Fruit fly (Drosophila melanogaster) whole organism, embryonic: ENCODE measurements around the gene CG17738.

Experiments
- CG10209 ChIP-seq: fragments of 200-800 bp; sonication (Bioruptor generic); optimal IDR thresholded peaks from 3 replicates; lab custom pipeline; 2017; ENCODE audit warnings: missing biosample characterization, mild to moderate bottlenecking, missing genetic modification characterization, missing genetic modification reagents
- CG13287 ChIP-seq: fragments of 200-800 bp; sonication (Bioruptor generic); IDR thresholded peaks from 2 replicates; pipeline ENCODE4 v1.3.6; 2022; ENCODE audit warnings: missing biosample characterization, missing genetic modification characterization; ENCODE audit not compliant: partially characterized antibody
- CG14050 ChIP-seq: fragments of 200-800 bp; sonication (Bioruptor generic); IDR thresholded peaks from 3 replicates; pipeline ENCODE4 v1.3.6; 2022; ENCODE audit warnings: missing biosample characterization, missing genetic modification characterization
- CG1603 ChIP-seq: fragments of 200-800 bp; sonication (Bioruptor generic); optimal IDR thresholded peaks from 2 replicates; lab custom pipeline; 2019; ENCODE audit warnings: missing biosample characterization, mild to moderate bottlenecking, missing genetic modification characterization, moderate library complexity
- CG1832 ChIP-seq: fragments of 200-800 bp; sonication (Bioruptor generic); optimal IDR thresholded peaks from 2 replicates; lab custom pipeline; 2017; ENCODE audit warnings: missing biosample characterization, mild to moderate bottlenecking, missing genetic modification characterization, inconsistent platforms
- CG2199 ChIP-seq: fragments of 200-800 bp; sonication (Bioruptor generic); IDR thresholded peaks from 3 replicates; pipeline ENCODE4 v1.3.6; 2022; ENCODE audit warnings: missing biosample characterization, missing genetic modification characterization
- CG34376 ChIP-seq: fragments of 200-800 bp; sonication (Bioruptor generic); optimal IDR thresholded peaks from 2 replicates; lab custom pipeline; 2018; ENCODE audit warnings: missing biosample characterization, mild to moderate bottlenecking, missing genetic modification characterization
- CG4360 ChIP-seq: fragments of 200-800 bp; sonication (Bioruptor generic); IDR thresholded peaks from 2 replicates; pipeline ENCODE4 v1.3.6; 2022; ENCODE audit warnings: missing biosample characterization, missing genetic modification characterization
- CG43689 ChIP-seq: fragments of 200-800 bp; sonication (Bioruptor generic); IDR thresholded peaks from 2 replicates; pipeline ENCODE4 v1.3.6; 2022; ENCODE audit warnings: missing biosample characterization, missing genetic modification characterization
- CG6175 ChIP-seq: fragments of 200-800 bp; sonication (Bioruptor generic); IDR thresholded peaks from 3 replicates; pipeline ENCODE4 v1.3.6; 2022; ENCODE audit warnings: missing biosample characterization, missing genetic modification characterization
- CG8290 ChIP-seq, 3 experiments: fragments of 200-800 bp; sonication (Bioruptor generic); optimal IDR thresholded peaks; 2 replicates each; lab custom pipeline; 2016 to 2019; ENCODE audit warnings: missing biosample characterization in 3 of 3, missing genetic modification characterization in 3 of 3, mild to moderate bottlenecking in 2 of 3, moderate library complexity in 1 of 3
- CTCF ChIP-seq: fragments of 200-800 bp; sonication (Bioruptor generic); optimal IDR thresholded peaks from 2 replicates; lab custom pipeline; 2017; ENCODE audit warnings: missing biosample characterization, mild to moderate bottlenecking, missing genetic modification characterization, moderate library complexity
- Deaf1 ChIP-seq: fragments of 200-800 bp; optimal IDR thresholded peaks from 3 replicates; lab custom pipeline; 2019; ENCODE audit warnings: missing biosample characterization, mild to moderate bottlenecking, missing genetic modification characterization, moderate library complexity
- Hr78 ChIP-seq, 2 experiments: fragments of 200-800 bp in 1 of 2; fragments of >200 bp in 1 of 2; sonication (Bioruptor generic) in 1 of 2; optimal IDR thresholded peaks; 2 replicates each; lab custom pipeline; 2017 to 2019; ENCODE audit warnings: missing biosample characterization in 2 of 2, missing genetic modification characterization in 2 of 2, mild to moderate bottlenecking in 1 of 2, moderate library complexity in 1 of 2
- Jarid2 ChIP-seq: fragments of 200-800 bp; sonication (Bioruptor generic); optimal IDR thresholded peaks from 3 replicates; lab custom pipeline; 2017; ENCODE audit warnings: mild to moderate bottlenecking, missing biosample characterization, missing genetic modification reagents, missing genetic modification characterization
- Meics ChIP-seq: fragments of 200-800 bp; sonication (Bioruptor generic); optimal IDR thresholded peaks from 2 replicates; lab custom pipeline; 2017; ENCODE audit warnings: missing biosample characterization, mild to moderate bottlenecking, missing genetic modification characterization
- Nf-YA ChIP-seq: fragments of 200-800 bp; sonication (Bioruptor generic); IDR thresholded peaks from 2 replicates; pipeline ENCODE4 v1.3.6; 2022; ENCODE audit warnings: missing biosample characterization, missing genetic modification characterization
- Nf-YB ChIP-seq: fragments of 200-800 bp; sonication (Bioruptor generic); optimal IDR thresholded peaks from 3 replicates; lab custom pipeline; 2019; ENCODE audit warnings: missing biosample characterization, mild to moderate bottlenecking, missing genetic modification characterization, moderate library complexity
- Rfx ChIP-seq: fragments of 200-800 bp; sonication (Bioruptor generic); IDR thresholded peaks from 2 replicates; pipeline ENCODE4 v1.3.6; 2022; ENCODE audit warnings: missing biosample characterization, missing genetic modification characterization
- Spps ChIP-seq: fragments of 200-800 bp; sonication (Bioruptor generic); optimal IDR thresholded peaks from 2 replicates; lab custom pipeline; 2018; ENCODE audit warnings: missing biosample characterization, mild to moderate bottlenecking, missing genetic modification characterization
- Vsx1 ChIP-seq: fragments of 200-800 bp; sonication (Bioruptor generic); optimal IDR thresholded peaks from 2 replicates; lab custom pipeline; 2017; ENCODE audit warnings: missing biosample characterization, mild to moderate bottlenecking, missing genetic modification characterization, missing genetic modification reagents
- ato ChIP-seq: fragments of 200-800 bp; sonication (Bioruptor generic); IDR thresholded peaks from 2 replicates; pipeline ENCODE4 v1.3.6; 2022; ENCODE audit warnings: missing biosample characterization, missing genetic modification characterization; ENCODE audit not compliant: partially characterized antibody
- az2 ChIP-seq: fragments of 200-800 bp; sonication (Bioruptor generic); optimal IDR thresholded peaks from 3 replicates; lab custom pipeline; 2016; ENCODE audit warnings: missing biosample characterization, missing genetic modification characterization
- bbx ChIP-seq: fragments of 200-800 bp; sonication (Bioruptor generic); IDR thresholded peaks from 2 replicates; pipeline ENCODE4 v1.3.6; 2022; ENCODE audit warnings: missing biosample characterization, missing genetic modification characterization; ENCODE audit not compliant: partially characterized antibody
- cg ChIP-seq: fragments of 200-800 bp; sonication (Bioruptor generic); optimal IDR thresholded peaks from 3 replicates; lab custom pipeline; 2019; ENCODE audit warnings: missing biosample characterization, mild to moderate bottlenecking, missing genetic modification characterization, moderate library complexity
- chinmo ChIP-seq: fragments of 200-800 bp; sonication (Bioruptor generic); IDR thresholded peaks from 4 replicates; pipeline ENCODE4 v1.3.6; 2022; ENCODE audit warnings: missing biosample characterization, missing genetic modification characterization; ENCODE audit not compliant: partially characterized antibody
- chm ChIP-seq: fragments of 200-800 bp; sonication (Bioruptor generic); IDR thresholded peaks from 2 replicates; pipeline ENCODE4 v1.3.6; 2022; ENCODE audit warnings: missing biosample characterization, missing genetic modification characterization
- crol ChIP-seq: fragments of 200-800 bp; sonication (Bioruptor generic); IDR thresholded peaks from 2 replicates; pipeline ENCODE4 v1.3.6; 2022; ENCODE audit warnings: missing biosample characterization, missing genetic modification characterization
- ewg ChIP-seq: fragments of 200-800 bp; sonication (Bioruptor generic); optimal IDR thresholded peaks from 3 replicates; lab custom pipeline; 2017; ENCODE audit warnings: mild to moderate bottlenecking, missing biosample characterization, missing genetic modification reagents, missing genetic modification characterization
- grn ChIP-seq: fragments of 200-800 bp; sonication (Bioruptor generic); optimal IDR thresholded peaks from 3 replicates; lab custom pipeline; 2017; ENCODE audit warnings: missing biosample characterization, missing genetic modification characterization
- jing ChIP-seq: fragments of 200-800 bp; sonication (Bioruptor generic); optimal IDR thresholded peaks from 2 replicates; lab custom pipeline; 2018; ENCODE audit warnings: missing biosample characterization, mild to moderate bottlenecking, missing genetic modification characterization
- kni ChIP-seq: fragments of 200-800 bp; sonication (Bioruptor generic); optimal IDR thresholded peaks from 3 replicates; lab custom pipeline; 2017; ENCODE audit warnings: mild to moderate bottlenecking, missing biosample characterization, missing genetic modification reagents, missing genetic modification characterization
- otp ChIP-seq: fragments of 200-800 bp; sonication (Bioruptor generic); IDR thresholded peaks from 3 replicates; pipeline ENCODE4, ENCODE4 v1.3.6; 2022; ENCODE audit warnings: missing biosample characterization, missing genetic modification characterization
- seq ChIP-seq: fragments of 200-800 bp; sonication (Bioruptor generic); IDR thresholded peaks from 2 replicates; pipeline ENCODE4 v1.3.6; 2022; ENCODE audit warnings: missing biosample characterization, missing genetic modification characterization
- sna ChIP-seq: fragments of 200-800 bp; sonication (Bioruptor generic); IDR thresholded peaks from 2 replicates; pipeline ENCODE4 v1.3.6; 2022; ENCODE audit warnings: missing biosample characterization, missing genetic modification characterization; ENCODE audit not compliant: partially characterized antibody
- stc ChIP-seq: fragments of 200-800 bp; sonication (Bioruptor generic); IDR thresholded peaks from 2 replicates; pipeline ENCODE4 v1.3.6; 2022; ENCODE audit warnings: missing biosample characterization, missing genetic modification characterization
- tna ChIP-seq: fragments of 200-800 bp; sonication (Bioruptor generic); IDR thresholded peaks from 2 replicates; pipeline ENCODE4 v1.3.6; 2022; ENCODE audit warnings: missing biosample characterization, missing genetic modification characterization; ENCODE audit not compliant: partially characterized antibody
- unc-4 ChIP-seq: fragments of 200-800 bp; sonication (Bioruptor generic); IDR thresholded peaks from 2 replicates; pipeline ENCODE4 v1.3.6; 2022; ENCODE audit warnings: missing biosample characterization, missing genetic modification characterization; ENCODE audit not compliant: partially characterized antibody
- vvl ChIP-seq: fragments of 200-800 bp; sonication (Bioruptor generic); IDR thresholded peaks from 2 replicates; pipeline ENCODE4 v1.3.6; 2022; ENCODE audit warnings: missing biosample characterization, missing genetic modification characterization
- wdn ChIP-seq: fragments of 200-800 bp; sonication (Bioruptor generic); IDR thresholded peaks from 2 replicates; pipeline ENCODE4 v1.3.6; 2022; ENCODE audit warnings: missing biosample characterization, missing genetic modification characterization
- z ChIP-seq: fragments of 200-800 bp; sonication (Bioruptor generic); IDR thresholded peaks from 3 replicates; pipeline ENCODE4 v1.3.6; 2022; ENCODE audit warnings: missing biosample characterization, missing genetic modification characterization

CG17738 gene

DNA sequence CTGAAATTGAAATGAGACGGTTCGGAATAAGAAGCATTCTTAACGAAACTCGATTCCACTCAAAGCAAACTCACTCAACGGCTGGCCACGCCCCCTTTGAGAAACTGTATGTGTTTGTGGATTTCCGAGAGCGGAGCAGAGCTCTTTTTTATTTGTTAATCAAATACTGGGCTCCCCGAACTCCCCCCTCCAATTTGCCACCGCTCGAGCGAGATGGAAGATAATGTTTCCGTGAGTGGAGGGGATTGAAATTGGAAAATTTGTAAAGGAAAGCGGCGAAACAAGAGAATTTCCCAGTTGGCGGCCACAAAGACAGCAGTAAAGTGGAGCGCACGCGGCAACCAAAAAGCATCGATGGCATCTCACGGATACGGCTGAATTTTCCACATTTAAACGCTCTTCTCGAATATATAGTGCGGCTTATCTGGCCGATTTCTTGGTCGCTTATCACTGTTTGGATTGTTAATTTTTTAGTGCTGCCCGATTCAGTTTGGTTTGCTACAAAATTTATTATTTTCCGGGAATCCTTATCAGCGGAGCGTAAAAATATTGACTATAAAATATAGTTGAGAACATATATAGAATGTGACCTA is 26.1 kb upstream of the CG17738 start (continued):
- TF ChIP-seq cg (peak; percentile 65), vvl (GFP tag; lab: Robert Waterston, UW) (0 out of 2 replicates have a peak, but pooled peaks have one; percentile 51), CG10209 (GFP tag; lab: Kevin White, UChicago) (no peak), chinmo (0 out of 4 replicates have a peak, but pooled peaks have one; percentile 77), CG34376 (GFP tag; lab: Kevin White, UChicago) (peak; percentile 76), stc (GFP tag; lab: Robert Waterston, UW) (no peak), grn (GFP tag; lab: Kevin White, UChicago) (peak; percentile 17), CG1832 (GFP tag; lab: Kevin White, UChicago) (peak; percentile 78), tna (GFP tag; lab: Robert Waterston, UW) (peak; percentile 27; the same call in 1 of the 2 replicates), ato (GFP tag; lab: Robert Waterston, UW) (no peak), wdn (no peak), ewg (GFP tag; lab: Kevin White, UChicago) (no peak), Jarid2 (GFP tag; lab: Kevin White, UChicago) (peak; percentile 84), sna (GFP tag; lab: Robert Waterston, UW) (0 out of 2 replicates have a peak, but pooled peaks have one; percentile 14), Spps (tag; lab: Kevin White, UChicago) (no peak), otp (GFP tag; lab: Robert Waterston, UW) (peak; percentile 58; the same call in 1 of the 3 replicates), unc-4 (GFP tag; lab: Robert Waterston, UW) (no peak), CG43689 (no peak), Nf-YB (GFP tag; lab: Kevin White, UChicago) (peak; percentile 98), CG6175 (GFP tag; lab: Robert Waterston, UW) (peak; percentile 22; the same call in 1 of the 3 replicates), crol (GFP tag; lab: Robert Waterston, UW) (peak; percentile 97), Deaf1 (tag; lab: Kevin White, UChicago) (peak; percentile 82), CG2199 (GFP tag; lab: Robert Waterston, UW) (peak; percentile 87; the same call in 2 of the 3 replicates), Rfx (GFP tag; lab: Robert Waterston, UW) (0 out of 2 replicates have a peak, but pooled peaks have one; percentile 9), az2 (GFP tag; lab: Kevin White, UChicago) (no peak), CG4360 (0 out of 2 replicates have a peak, but pooled peaks have one; percentile 8), bbx (GFP tag; lab: Robert Waterston, UW) (peak; percentile 57; the same call in 1 of the 2 replicates), CG13287 (GFP tag; lab: Robert Waterston, UW) (peak; percentile 13; the same call in 1 of the 2 replicates), CG1603 (tag; lab: Kevin White, UChicago) (peak; percentile 10), CG14050 (no peak), Vsx1 (GFP tag; lab: Kevin White, UChicago) (peak; percentile 2), Nf-YA (GFP tag; lab: Robert Waterston, UW) (peak; percentile 91), z (GFP tag; lab: Robert Waterston, UW) (peak; percentile 99), Meics (GFP tag; lab: Kevin White, UChicago) (no peak), Hr78 (GFP tag; optimal IDR thresholded peaks at IDR 0.05; lab: Kevin White, UChicago) (peak in 1 of 2 experiments; percentile 62), seq (GFP tag; lab: Robert Waterston, UW) (0 out of 2 replicates have a peak, but pooled peaks have one; percentile 38), kni (GFP tag; lab: Kevin White, UChicago) (no peak), CG8290 (GFP tag; optimal IDR thresholded peaks at IDR 0.05; lab: Kevin White, UChicago) (no peak), CG8290 (tag; optimal IDR thresholded peaks at IDR 0.05; lab: Kevin White, UChicago) (no peak), CTCF (peak; percentile 36), chm (peak; percentile 60; the same call in 1 of the 2 replicates), jing (GFP tag; lab: Kevin White, UChicago) (peak; percentile 79)
- TF ChIP-seq, all 482 proteins: peak for 41
